Worm (Caenorhabditis elegans) whole organism, L1 larva: ENCODE data around the gene C15H11.13.

ENCODE experiments used
- C04F5.9 ChIP-seq: sonication (generic microtip); optimal IDR thresholded peaks from 2 replicates; lab custom pipeline; 2016; ENCODE audit warnings: missing genetic modification characterization, missing compliant biosample characterization
- C34B4.2 ChIP-seq: sonication (generic microtip); optimal IDR thresholded peaks from 2 replicates; lab custom pipeline; 2017; ENCODE audit warnings: mild to moderate bottlenecking, missing genetic modification characterization, missing compliant biosample characterization
- F16B12.6 ChIP-seq: fragments of 150-350 bp; optimal IDR thresholded peaks from 2 replicates; lab custom pipeline; 2014; ENCODE audit warnings: missing biosample characterization, missing genetic modification characterization
- Y116A8C.19 ChIP-seq: sonication (generic microtip); optimal IDR thresholded peaks from 2 replicates; lab custom pipeline; 2016; ENCODE audit warnings: missing compliant biosample characterization, missing genetic modification characterization, borderline replicate concordance
- alr-1 ChIP-seq: fragments of 200-800 bp; sonication (Bioruptor generic); optimal IDR thresholded peaks from 2 replicates; lab custom pipeline; 2018; ENCODE audit warnings: borderline replicate concordance, mild to moderate bottlenecking, missing genetic modification characterization, missing compliant biosample characterization
- ama-1 ChIP-seq: fragments of 150-350 bp; optimal IDR thresholded peaks from 2 replicates; lab custom pipeline; 2014
- blmp-1 ChIP-seq: fragments of 150-350 bp; optimal IDR thresholded peaks from 2 replicates; lab custom pipeline; 2014; ENCODE audit warnings: missing biosample characterization, missing genetic modification characterization
- ceh-63 ChIP-seq: fragments of 200-800 bp; sonication (Bioruptor generic); optimal IDR thresholded peaks from 2 replicates; lab custom pipeline; 2018; ENCODE audit warnings: mild to moderate bottlenecking, missing genetic modification characterization, missing compliant biosample characterization
- ceh-8 ChIP-seq: fragments of 200-800 bp; sonication (Bioruptor generic); optimal IDR thresholded peaks from 2 replicates; lab custom pipeline; 2018; ENCODE audit warnings: mild to moderate bottlenecking, missing genetic modification characterization, moderate library complexity, missing compliant biosample characterization
- ceh-82 ChIP-seq, 3 experiments: fragments of 150-350 bp in 1 of 3; sonication (generic microtip) in 2 of 3; optimal IDR thresholded peaks; 2 replicates each; lab custom pipeline; 2014 to 2017; ENCODE audit warnings: missing biosample characterization in 3 of 3, missing genetic modification characterization in 3 of 3
- ceh-90 ChIP-seq: sonication (generic microtip); optimal IDR thresholded peaks from 2 replicates; lab custom pipeline; 2016; ENCODE audit warnings: missing genetic modification characterization, missing compliant biosample characterization
- ces-1 ChIP-seq: fragments of 150-350 bp; optimal IDR thresholded peaks from 2 replicates; lab custom pipeline; 2014; ENCODE audit warnings: missing biosample characterization, missing genetic modification reagents, missing genetic modification characterization
- dsc-1 ChIP-seq: sonication (generic microtip); optimal IDR thresholded peaks from 2 replicates; lab custom pipeline; 2016; ENCODE audit warnings: mild to moderate bottlenecking, missing genetic modification characterization, missing compliant biosample characterization
- efl-1 ChIP-seq, 4 experiments: fragments of 150-350 bp; optimal IDR thresholded peaks in 3 of 4; peaks in 1 of 4; 1 replicate in 1 of 4; 2 replicates in 3 of 4; lab custom pipeline; 2014; ENCODE audit warnings: missing biosample characterization in 2 of 4, missing genetic modification characterization in 2 of 4, missing genetic modification reagents in 2 of 4
- efl-3 ChIP-seq: fragments of 200-800 bp; sonication (Bioruptor generic); optimal IDR thresholded peaks from 2 replicates; lab custom pipeline; 2018; ENCODE audit warnings: mild to moderate bottlenecking, missing genetic modification characterization, missing compliant biosample characterization
- elt-2 ChIP-seq: sonication (generic microtip); optimal IDR thresholded peaks from 2 replicates; lab custom pipeline; 2016; ENCODE audit warnings: missing genetic modification characterization, mild to moderate bottlenecking, inconsistent platforms, missing compliant biosample characterization, missing genetic modification reagents
- ets-5 ChIP-seq: fragments of 200-800 bp; sonication (Bioruptor generic); IDR thresholded peaks from 2 replicates; pipeline ENCODE4 v1.3.6; 2022; ENCODE audit warnings: missing genetic modification characterization, missing compliant biosample characterization
- fkh-10 ChIP-seq: sonication (generic microtip); optimal IDR thresholded peaks from 2 replicates; lab custom pipeline; 2017; ENCODE audit warnings: missing biosample characterization, missing genetic modification reagents, missing genetic modification characterization
- fkh-8 ChIP-seq: sonication (generic microtip); optimal IDR thresholded peaks from 2 replicates; lab custom pipeline; 2016; ENCODE audit warnings: mild to moderate bottlenecking, missing genetic modification characterization, missing compliant biosample characterization
- grh-1 ChIP-seq: fragments of 200-800 bp; sonication (Bioruptor generic); IDR thresholded peaks from 2 replicates; pipeline ENCODE4 v1.3.6; 2022; ENCODE audit warnings: missing genetic modification reagents, missing genetic modification characterization, missing compliant biosample characterization
- hlh-4 ChIP-seq: sonication (generic microtip); optimal IDR thresholded peaks from 2 replicates; lab custom pipeline; 2016; ENCODE audit warnings: mild to moderate bottlenecking, missing genetic modification characterization, missing compliant biosample characterization
- hpl-2 ChIP-seq: fragments of 150-350 bp; optimal IDR thresholded peaks from 2 replicates; lab custom pipeline; 2014; ENCODE audit warnings: missing biosample characterization, missing genetic modification reagents, missing genetic modification characterization
- irx-1 ChIP-seq: sonication (generic microtip); optimal IDR thresholded peaks from 2 replicates; lab custom pipeline; 2016; ENCODE audit warnings: missing genetic modification characterization, missing compliant biosample characterization
- jun-1 ChIP-seq: fragments of 150-350 bp; optimal IDR thresholded peaks from 2 replicates; lab custom pipeline; 2014; ENCODE audit warnings: missing biosample characterization, missing genetic modification reagents, missing genetic modification characterization
- lin-13 ChIP-seq: fragments of 150-350 bp; optimal IDR thresholded peaks from 2 replicates; lab custom pipeline; 2014; ENCODE audit warnings: missing biosample characterization, missing genetic modification reagents, missing genetic modification characterization
- lin-14 ChIP-seq: fragments of 200-800 bp; sonication (Bioruptor generic); optimal IDR thresholded peaks from 2 replicates; lab custom pipeline; 2018; ENCODE audit warnings: mild to moderate bottlenecking, missing genetic modification characterization, moderate library complexity, missing compliant biosample characterization
- lin-35 ChIP-seq, 2 experiments: fragments of 150-350 bp; optimal IDR thresholded peaks; 2 replicates each; lab custom pipeline; 2014; ENCODE audit warnings: missing biosample characterization in 2 of 2, missing genetic modification characterization in 2 of 2, missing genetic modification reagents in 2 of 2
- lin-39 ChIP-seq: fragments of 150-350 bp; optimal IDR thresholded peaks from 2 replicates; lab custom pipeline; 2014; ENCODE audit warnings: missing biosample characterization, missing genetic modification reagents, missing genetic modification characterization
- lir-3 ChIP-seq: sonication (generic microtip); optimal IDR thresholded peaks from 2 replicates; lab custom pipeline; 2016; ENCODE audit warnings: mild to moderate bottlenecking, missing genetic modification characterization, moderate library complexity, missing compliant biosample characterization; ENCODE audit not compliant: poor library complexity
- mab-9 ChIP-seq: fragments of 200-800 bp; sonication (Bioruptor generic); IDR thresholded peaks from 2 replicates; pipeline ENCODE4 v1.3.6; 2022; ENCODE audit warnings: missing genetic modification reagents, missing genetic modification characterization, missing compliant biosample characterization
- mdl-1 ChIP-seq, 2 experiments: fragments of 150-350 bp; optimal IDR thresholded peaks; 2 replicates each; lab custom pipeline; 2014 to 2017; ENCODE audit warnings: missing biosample characterization in 2 of 2, missing genetic modification characterization in 2 of 2, inconsistent platforms in 1 of 2
- mef-2 ChIP-seq: fragments of 150-350 bp; optimal IDR thresholded peaks from 2 replicates; lab custom pipeline; 2014; ENCODE audit warnings: missing biosample characterization, missing genetic modification characterization
- mep-1 ChIP-seq: fragments of 150-350 bp; optimal IDR thresholded peaks from 2 replicates; lab custom pipeline; 2014; ENCODE audit warnings: missing biosample characterization, missing genetic modification characterization
- nhr-11 ChIP-seq: fragments of 150-350 bp; optimal IDR thresholded peaks from 2 replicates; lab custom pipeline; 2014; ENCODE audit warnings: missing biosample characterization, missing genetic modification characterization
- nhr-19 ChIP-seq: fragments of 200-800 bp; sonication (Bioruptor generic); conservative IDR thresholded peaks from 2 replicates; pipeline ENCODE4 v1.3.6; 2022; ENCODE audit warnings: missing genetic modification characterization, missing compliant biosample characterization
- nhr-20 ChIP-seq: sonication (generic microtip); optimal IDR thresholded peaks from 2 replicates; lab custom pipeline; 2016; ENCODE audit warnings: mild to moderate bottlenecking, missing genetic modification characterization, missing compliant biosample characterization
- nhr-237 ChIP-seq: fragments of 150-350 bp; optimal IDR thresholded peaks from 2 replicates; lab custom pipeline; 2014; ENCODE audit warnings: missing biosample characterization, missing genetic modification characterization
- nhr-47 ChIP-seq: sonication (generic microtip); optimal IDR thresholded peaks from 2 replicates; lab custom pipeline; 2016; ENCODE audit warnings: mild to moderate bottlenecking, missing genetic modification characterization, moderate library complexity, missing compliant biosample characterization
- nhr-71 ChIP-seq: sonication (generic microtip); optimal IDR thresholded peaks from 2 replicates; lab custom pipeline; 2016; ENCODE audit warnings: mild to moderate bottlenecking, missing genetic modification characterization, moderate library complexity, missing compliant biosample characterization
- nhr-84 ChIP-seq: sonication (generic microtip); optimal IDR thresholded peaks from 2 replicates; lab custom pipeline; 2017; ENCODE audit warnings: missing biosample characterization, missing genetic modification characterization
- nhr-85 ChIP-seq: sonication (generic microtip); peaks from one replicate; lab custom pipeline; 2016; ENCODE audit warnings: missing genetic modification characterization, inconsistent platforms, missing compliant biosample characterization
- nhr-90 ChIP-seq: sonication (generic microtip); optimal IDR thresholded peaks from 2 replicates; lab custom pipeline; 2016; ENCODE audit warnings: mild to moderate bottlenecking, missing genetic modification characterization, missing compliant biosample characterization; ENCODE audit not compliant: poor library complexity
- rnt-1 ChIP-seq: sonication (generic microtip); optimal IDR thresholded peaks from 2 replicates; lab custom pipeline; 2016; ENCODE audit warnings: mild to moderate bottlenecking, missing genetic modification characterization, moderate library complexity, missing compliant biosample characterization
- snpc-4 ChIP-seq: fragments of 150-350 bp; optimal IDR thresholded peaks from 2 replicates; lab custom pipeline; 2014; ENCODE audit warnings: missing biosample characterization, missing genetic modification characterization
- snu-23 ChIP-seq: sonication (generic microtip); optimal IDR thresholded peaks from 2 replicates; lab custom pipeline; 2016; ENCODE audit warnings: missing genetic modification characterization, missing compliant biosample characterization
- swsn-7 ChIP-seq: sonication (generic microtip); optimal IDR thresholded peaks from 2 replicates; lab custom pipeline; 2016; ENCODE audit warnings: missing genetic modification characterization, missing compliant biosample characterization
- unc-130 ChIP-seq: fragments of 150-350 bp; optimal IDR thresholded peaks from 2 replicates; lab custom pipeline; 2017; ENCODE audit warnings: missing biosample characterization, missing genetic modification characterization, inconsistent platforms
- xbp-1 ChIP-seq: sonication (generic microtip); optimal IDR thresholded peaks from 2 replicates; lab custom pipeline; 2016; ENCODE audit warnings: missing genetic modification characterization, missing compliant biosample characterization
- zag-1 ChIP-seq: fragments of 150-350 bp; optimal IDR thresholded peaks from 2 replicates; lab custom pipeline; 2014; ENCODE audit warnings: missing biosample characterization, missing genetic modification characterization
- ztf-11 ChIP-seq, 2 experiments: sonication (generic microtip); optimal IDR thresholded peaks; 2 replicates each; lab custom pipeline; 2016 to 2017; ENCODE audit warnings: missing genetic modification characterization in 2 of 2, missing biosample characterization in 1 of 2, missing compliant biosample characterization in 1 of 2
- ztf-4 ChIP-seq: fragments of 150-350 bp; optimal IDR thresholded peaks from 2 replicates; lab custom pipeline; 2014; ENCODE audit warnings: missing biosample characterization, missing genetic modification characterization

C15H11.13 gene

DNA sequence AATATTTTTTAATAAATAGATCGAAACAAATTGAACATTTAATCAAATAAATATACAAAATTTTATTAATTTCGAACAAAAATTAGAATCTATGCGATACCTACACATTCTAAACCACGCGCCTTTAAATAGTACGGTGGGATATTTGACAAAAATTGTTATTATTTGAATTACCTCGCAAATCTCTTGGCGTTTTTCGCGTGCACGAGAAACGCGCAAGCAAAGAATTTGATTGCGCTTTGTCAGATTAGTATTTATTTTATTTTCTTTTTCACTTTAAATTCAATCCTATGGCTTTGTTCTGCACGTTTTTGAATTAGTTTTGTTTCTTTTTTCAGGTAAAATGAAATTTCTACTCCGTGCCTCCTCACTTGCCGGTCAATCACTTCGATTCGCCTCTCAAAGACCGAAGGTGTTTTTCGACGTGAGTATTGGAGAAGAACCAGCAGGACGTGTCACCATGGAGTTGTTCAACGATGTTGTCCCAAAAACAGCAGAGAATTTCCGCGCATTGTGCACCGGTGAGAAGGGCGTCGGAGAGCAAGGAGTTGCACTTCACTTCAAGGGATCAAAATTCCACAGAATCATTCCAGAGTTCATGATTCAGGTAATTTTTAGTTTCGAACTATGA, 39.0 kb upstream of the C15H11.13 start, which contains the start of gene cyn-1 (continued):
- peak; percentile 83 for TF ChIP-seq snpc-4 (tag; lab: Kevin White, UChicago)
- TF ChIP-seq ets-5 (GFP tag; lab: Robert Waterston, UW), result no peak
- TF ChIP-seq dsc-1 (tag; lab: Kevin White, UChicago), result peak; percentile 85
- TF ChIP-seq ztf-4 (tag; lab: Kevin White, UChicago), result peak; percentile 66
- peak; percentile 91 for TF ChIP-seq snu-23 (GFP tag; lab: Kevin White, UChicago)
- TF ChIP-seq nhr-20 (tag; lab: Kevin White, UChicago), result peak; percentile 89
- peak; percentile 77 for TF ChIP-seq lin-13 (GFP tag; lab: Kevin White, UChicago)
- TF ChIP-seq ceh-82 (tag; optimal IDR thresholded peaks at IDR 0.05; lab: Kevin White, UChicago), result peak; percentile 84 to 85 (median 85)
- no peak for TF ChIP-seq ces-1 (GFP tag; lab: Kevin White, UChicago)
- no peak for TF ChIP-seq zag-1 (tag; lab: Kevin White, UChicago)
- TF ChIP-seq lin-14, result peak; percentile 82
- TF ChIP-seq Y116A8C.19 (tag; lab: Kevin White, UChicago), result no peak
- TF ChIP-seq ceh-8 (GFP tag; lab: Kevin White, UChicago), result peak; percentile 78
- peak; percentile 89 for TF ChIP-seq rnt-1 (tag; lab: Kevin White, UChicago)
- TF ChIP-seq nhr-47 (tag; lab: Kevin White, UChicago), result peak; percentile 93
- peak; percentile 26 for TF ChIP-seq nhr-237 (tag; lab: Kevin White, UChicago)
- TF ChIP-seq mep-1, result peak; percentile 96
- TF ChIP-seq F16B12.6 (tag; lab: Kevin White, UChicago), result peak; percentile 58
- TF ChIP-seq hpl-2 (GFP tag; lab: Kevin White, UChicago), result no peak
- peak; percentile 78 for TF ChIP-seq irx-1 (tag; lab: Kevin White, UChicago)
- peak; percentile 72 for TF ChIP-seq grh-1
- TF ChIP-seq nhr-90, result peak; percentile 88
- peak; percentile 91 for TF ChIP-seq swsn-7 (tag; lab: Kevin White, UChicago)
- peak; percentile 98 for TF ChIP-seq lin-35 (GFP tag; optimal IDR thresholded peaks at IDR 0.05; lab: Kevin White, UChicago)
- peak; percentile 46 for TF ChIP-seq lir-3 (tag; lab: Kevin White, UChicago)
- peak; percentile 70 for TF ChIP-seq jun-1 (tag; lab: Kevin White, UChicago)
- TF ChIP-seq ceh-90, result peak; percentile 29
- TF ChIP-seq nhr-19 (GFP tag; lab: Robert Waterston, UW), result peak; percentile 89
- TF ChIP-seq C34B4.2 (tag; lab: Kevin White, UChicago), result no peak
- TF ChIP-seq alr-1, result peak; percentile 8
- no peak for TF ChIP-seq ceh-63 (GFP tag; lab: Kevin White, UChicago)
- peak; percentile 93 for TF ChIP-seq nhr-71
- peak; percentile 80 for TF ChIP-seq lin-39 (tag; lab: Kevin White, UChicago)
- TF ChIP-seq C04F5.9, result peak; percentile 63
- peak; percentile 83 for TF ChIP-seq unc-130
- TF ChIP-seq ztf-11 (tag; optimal IDR thresholded peaks at IDR 0.05; lab: Kevin White, UChicago), result peak in 1 of 2 experiments; percentile 69
- TF ChIP-seq efl-3 (GFP tag; lab: Kevin White, UChicago), result no peak
- TF ChIP-seq ama-1 (lab: Kevin White, UChicago), result peak; percentile 66
- peak; percentile 90 to 98 for TF ChIP-seq efl-1 (optimal IDR thresholded peaks at IDR 0.05; lab: Kevin White, UChicago)
- peak; percentile 96 to 100 for TF ChIP-seq efl-1 (GFP tag; optimal IDR thresholded peaks at IDR 0.05 in 1 of 2; lab: Kevin White, UChicago)
- TF ChIP-seq elt-2 (tag; lab: Kevin White, UChicago), result peak; percentile 45
- peak; percentile 90 for TF ChIP-seq xbp-1 (tag; lab: Kevin White, UChicago)
- TF ChIP-seq hlh-4 (tag; lab: Kevin White, UChicago), result no peak
- peak; percentile 52 for TF ChIP-seq nhr-11 (tag; lab: Kevin White, UChicago)
- peak; percentile 91 for TF ChIP-seq nhr-85 (tag; lab: Kevin White, UChicago)
- TF ChIP-seq nhr-84, result no peak
- TF ChIP-seq blmp-1 (tag; lab: Kevin White, UChicago), result peak; percentile 75
- peak; percentile 65 for TF ChIP-seq mab-9 (GFP tag; lab: Robert Waterston, UW)
- peak; percentile 67 for TF ChIP-seq fkh-10 (GFP tag; lab: Kevin White, UChicago)
- TF ChIP-seq fkh-8 (tag; lab: Kevin White, UChicago), result peak; percentile 63
- TF ChIP-seq mdl-1 (tag; optimal IDR thresholded peaks at IDR 0.05; lab: Kevin White, UChicago), result peak in 1 of 2 experiments; percentile 63
- TF ChIP-seq mef-2 (tag; lab: Kevin White, UChicago), result no peak
